Fruit fly (Drosophila melanogaster) Kc167 (cell line): ENCODE measurements around the gene polybromo.

ENCODE experiments used
- Sin3A ChIP-seq: fragments of >200 bp; optimal IDR thresholded peaks from 2 replicates; lab custom pipeline; 2018; ENCODE audit warnings: missing external identifiers
- h ChIP-seq: fragments of >200 bp; optimal IDR thresholded peaks from 3 replicates; lab custom pipeline; 2018; ENCODE audit warnings: missing external identifiers
- insv ChIP-seq: fragments of >200 bp; optimal IDR thresholded peaks from 3 replicates; lab custom pipeline; 2018; ENCODE audit warnings: missing external identifiers
- psq ChIP-seq: fragments of >200 bp; optimal IDR thresholded peaks from 2 replicates; lab custom pipeline; 2017; ENCODE audit warnings: missing external identifiers

DNA sequence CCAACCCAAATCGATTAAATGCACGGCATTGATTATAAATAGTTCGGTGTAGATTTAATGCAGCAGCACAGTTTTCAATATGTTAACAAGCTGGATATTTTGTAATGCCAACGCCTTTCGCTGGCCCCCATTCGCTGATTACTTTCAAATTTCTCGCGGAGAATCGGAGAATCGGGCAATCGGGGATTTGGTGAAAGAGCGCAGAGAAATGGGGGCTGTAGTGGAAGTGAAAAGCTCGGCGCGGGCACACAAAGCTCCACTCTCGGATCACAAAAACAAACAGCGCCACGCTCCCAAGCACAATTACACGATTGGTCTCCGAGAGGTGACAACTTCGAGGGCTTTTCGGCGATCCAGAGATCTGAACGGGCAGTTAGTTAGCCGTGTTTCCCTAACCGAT, 36.6 kb upstream of the polybromo start, which contains the start of gene Esp:
- TF ChIP-seq psq (lab: Kevin White, UChicago) (no peak), insv (lab: Kevin White, UChicago) (no peak), h (lab: Kevin White, UChicago) (no peak), Sin3A (lab: Kevin White, UChicago) (no peak)
